Worm (Caenorhabditis elegans): Measurements from ENCODE around the gene T11F9.21.

The T11F9.21 gene

DNA sequence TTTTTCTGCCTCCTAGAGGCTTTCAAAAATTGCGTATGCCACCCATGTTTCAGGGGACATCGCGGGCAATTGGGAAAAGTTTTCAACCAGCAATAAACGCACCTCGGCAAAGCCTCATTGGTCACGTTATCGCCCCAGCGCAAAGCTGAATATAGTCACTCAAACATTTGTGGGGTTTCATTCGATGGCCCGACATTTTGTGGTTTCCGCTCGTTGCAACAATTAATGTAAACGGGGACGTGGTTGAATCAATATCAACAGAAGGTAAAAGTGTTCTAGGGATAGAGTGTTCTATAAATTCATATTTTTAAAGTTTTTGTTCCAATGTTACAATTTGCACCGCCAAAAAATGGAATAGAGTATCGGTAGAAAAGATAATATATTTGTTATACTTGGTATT lies 4.3 kb upstream of the T11F9.21 start:
- TF ChIP-seq nhr-237 (tag; optimal IDR thresholded peaks at IDR 0.05): no peak
- no peak for TF ChIP-seq nfya-1 (tag; optimal IDR thresholded peaks at IDR 0.05; ENCODE audit: insufficient read depth)
- no peak for TF ChIP-seq elt-1 (tag; optimal IDR thresholded peaks at IDR 0.05)
- no peak for TF ChIP-seq pqm-1 (tag; optimal IDR thresholded peaks at IDR 0.05)
- no peak for TF ChIP-seq eor-1 (tag; optimal IDR thresholded peaks at IDR 0.05)
- no peak for TF ChIP-seq egl-5 (tag; optimal IDR thresholded peaks at IDR 0.05)
- no peak for TF ChIP-seq ama-1 (optimal IDR thresholded peaks at IDR 0.05)

ce11 chrV:11490382-11490781 lies 2.2 kb upstream of the T11F9.21 start, which contains the start of gene dhs-19:
TSS of gene dhs-19 (minus strand) at chrV:11490482.
- no peak for TF ChIP-seq nhr-43 (tag; optimal IDR thresholded peaks at IDR 0.05; ENCODE audit: poor library complexity, severe bottlenecking)
- TF ChIP-seq sea-2 (GFP tag; optimal IDR thresholded peaks at IDR 0.05): no peak
- TF ChIP-seq ceh-9 (tag; optimal IDR thresholded peaks at IDR 0.05): no peak
- no peak for TF ChIP-seq skn-1 (tag; optimal IDR thresholded peaks at IDR 0.05)
- TF ChIP-seq egl-27 (tag; optimal IDR thresholded peaks at IDR 0.05): no peak
- TF ChIP-seq ceh-82 (tag; optimal IDR thresholded peaks at IDR 0.05): no peak
- TF ChIP-seq lin-39 (tag; optimal IDR thresholded peaks at IDR 0.05): no peak
- TF ChIP-seq elt-1 (tag; optimal IDR thresholded peaks at IDR 0.05): no peak
- TF ChIP-seq fkh-10 (GFP tag; optimal IDR thresholded peaks at IDR 0.05): no peak
- TF ChIP-seq elt-2 (tag; optimal IDR thresholded peaks at IDR 0.05): no peak

- TF ChIP-seq lsy-12 (tag; optimal IDR thresholded peaks at IDR 0.05): no peak
- TF ChIP-seq ceh-9 (tag; optimal IDR thresholded peaks at IDR 0.05): no peak
- no peak for TF ChIP-seq hmg-11 (tag; optimal IDR thresholded peaks at IDR 0.05)
- no peak for TF ChIP-seq nhr-11 (tag; optimal IDR thresholded peaks at IDR 0.05)
- no peak for TF ChIP-seq nhr-12 (tag; optimal IDR thresholded peaks at IDR 0.05)
- no peak for TF ChIP-seq tbx-2 (tag; optimal IDR thresholded peaks at IDR 0.05)
- TF ChIP-seq pha-4 (tag; optimal IDR thresholded peaks at IDR 0.05): peak; percentile 10
- TF ChIP-seq mml-1 (tag; optimal IDR thresholded peaks at IDR 0.05): no peak
Measured at ce11 chrV:11496283-11496682, 3.7 kb downstream of the T11F9.21 start, which contains the start of gene htrl-1. TSS of gene htrl-1 (minus strand) at chrV:11496383.

DNA sequence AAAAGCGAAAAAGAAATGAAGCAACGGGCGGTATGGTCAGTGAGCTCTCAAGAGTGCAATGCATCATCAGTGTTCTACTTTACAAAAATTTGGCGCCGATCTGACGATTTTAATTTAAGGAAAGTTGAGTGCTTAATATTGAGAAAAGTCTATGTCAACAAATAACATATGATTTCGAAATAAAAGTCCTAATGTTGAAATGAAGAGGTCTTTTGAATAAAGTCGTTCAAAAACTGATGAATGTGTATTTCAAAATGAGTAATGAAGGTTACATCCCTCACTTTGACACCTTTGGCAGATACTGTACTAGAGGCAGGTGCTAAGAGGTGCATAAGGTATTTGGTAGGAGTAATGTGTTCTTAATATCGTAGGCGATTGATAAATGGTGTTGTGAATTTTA lies 4.9 kb downstream of the T11F9.21 start:
- no peak for TF ChIP-seq nhr-11 (tag; optimal IDR thresholded peaks at IDR 0.05)

DNA sequence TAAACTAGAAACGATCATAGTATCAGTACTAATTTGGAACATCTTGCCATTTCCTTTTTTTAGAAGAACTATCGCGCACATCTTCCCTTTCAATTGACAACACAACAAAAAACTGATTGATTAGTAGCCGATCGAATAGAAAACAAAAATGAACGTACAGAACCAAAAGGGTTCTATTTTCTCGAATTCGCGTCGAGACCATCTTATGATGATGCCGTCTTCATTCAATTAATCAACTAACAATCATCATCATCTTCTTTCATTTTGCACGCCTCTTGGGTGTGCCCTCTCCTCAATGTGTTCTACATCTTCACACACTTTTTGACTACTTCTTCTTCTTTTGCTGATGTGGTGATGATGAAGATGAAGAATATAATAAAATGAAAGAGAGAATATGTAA lies 7.2 kb downstream of the T11F9.21 start:
- TF ChIP-seq lin-39 (tag; optimal IDR thresholded peaks at IDR 0.05) (no peak), R02D3.7 (tag; optimal IDR thresholded peaks at IDR 0.05) (no peak), nhr-76 (tag; optimal IDR thresholded peaks at IDR 0.05) (no peak), hmg-11 (tag; optimal IDR thresholded peaks at IDR 0.05) (no peak)

DNA sequence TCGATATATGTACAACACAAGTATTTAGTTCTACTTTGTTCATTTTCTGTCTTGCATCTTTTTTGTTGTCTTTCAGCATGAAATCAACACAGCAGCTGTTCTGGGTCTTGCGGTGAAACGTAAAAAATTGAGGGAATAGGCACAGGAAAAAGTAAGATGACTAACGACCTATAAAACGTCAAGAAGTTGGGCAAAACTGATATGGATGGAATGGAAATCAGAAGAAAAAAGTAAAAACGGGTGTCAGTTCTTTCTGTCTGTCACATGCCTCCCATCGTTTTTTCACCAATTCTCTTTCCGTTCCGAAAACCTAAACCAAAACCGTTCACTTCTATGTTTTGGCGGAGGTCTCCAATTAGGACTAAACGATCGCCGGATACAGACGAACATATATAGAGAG lies 8.4 kb downstream of the T11F9.21 start:
- TF ChIP-seq lsy-12 (tag; optimal IDR thresholded peaks at IDR 0.05) (no peak), elt-2 (tag; optimal IDR thresholded peaks at IDR 0.05) (peak; percentile 25)

- TF ChIP-seq nhr-43 (tag; optimal IDR thresholded peaks at IDR 0.05; ENCODE audit: poor library complexity, severe bottlenecking) (peak; percentile 24), daf-12 (tag; optimal IDR thresholded peaks at IDR 0.05) (no peak), lin-15B (tag; optimal IDR thresholded peaks at IDR 0.05) (peak; percentile 27), nfya-1 (tag; optimal IDR thresholded peaks at IDR 0.05; ENCODE audit: insufficient read depth) (peak; percentile 100), ceh-28 (tag; optimal IDR thresholded peaks at IDR 0.05) (no peak)
Measured at ce11 chrV:11503081-11503751, 10.7 kb downstream of the T11F9.21 start, which contains the start of gene C55A6.12. TSS of gene C55A6.12 (minus strand) at chrV:11503131.
